Fruit fly (Drosophila melanogaster) whole organism, embryonic: ENCODE measurements around the gene CG9664.

Source experiments
- B-H2 ChIP-seq: fragments of 200-800 bp; sonication (Bioruptor generic); optimal IDR thresholded peaks from 2 replicates; lab custom pipeline; 2018; ENCODE audit warnings: missing biosample characterization, mild to moderate bottlenecking, missing genetic modification characterization
- CG10209 ChIP-seq: fragments of 200-800 bp; sonication (Bioruptor generic); optimal IDR thresholded peaks from 3 replicates; lab custom pipeline; 2017; ENCODE audit warnings: missing biosample characterization, mild to moderate bottlenecking, missing genetic modification characterization, missing genetic modification reagents
- CG12071 ChIP-seq: fragments of 200-800 bp; sonication (Bioruptor generic); optimal IDR thresholded peaks from 3 replicates; lab custom pipeline; 2018; ENCODE audit warnings: missing biosample characterization, mild to moderate bottlenecking, missing genetic modification characterization
- CG15011 ChIP-seq: fragments of 200-800 bp; sonication (Bioruptor generic); optimal IDR thresholded peaks from 3 replicates; lab custom pipeline; 2018; ENCODE audit warnings: missing biosample characterization, mild to moderate bottlenecking, missing genetic modification characterization
- CG15269 ChIP-seq: fragments of 200-800 bp; sonication (Bioruptor generic); optimal IDR thresholded peaks from 2 replicates; lab custom pipeline; 2018; ENCODE audit warnings: missing biosample characterization, mild to moderate bottlenecking, missing genetic modification characterization, moderate library complexity
- CG15514 ChIP-seq: fragments of 200-800 bp; sonication (Bioruptor generic); optimal IDR thresholded peaks from 3 replicates; lab custom pipeline; 2017; ENCODE audit warnings: missing biosample characterization, missing genetic modification characterization, mild to moderate bottlenecking, moderate library complexity, missing genetic modification reagents
- CG15601 ChIP-seq: fragments of 200-800 bp; sonication (Bioruptor generic); optimal IDR thresholded peaks from 3 replicates; lab custom pipeline; 2019; ENCODE audit warnings: missing biosample characterization, mild to moderate bottlenecking, missing genetic modification characterization, moderate library complexity
- CG15696 ChIP-seq: fragments of 200-800 bp; sonication (Bioruptor generic); optimal IDR thresholded peaks from 2 replicates; lab custom pipeline; 2019; ENCODE audit warnings: missing biosample characterization, mild to moderate bottlenecking, missing genetic modification characterization, moderate library complexity
- CG16813 ChIP-seq: fragments of 200-800 bp; sonication (Bioruptor generic); IDR thresholded peaks from 3 replicates; pipeline ENCODE4 v1.3.6; 2022; ENCODE audit warnings: missing biosample characterization, missing genetic modification characterization; ENCODE audit not compliant: partially characterized antibody
- CG17385 ChIP-seq: fragments of 200-800 bp; sonication (Bioruptor generic); optimal IDR thresholded peaks from 3 replicates; lab custom pipeline; 2018; ENCODE audit warnings: missing biosample characterization, mild to moderate bottlenecking, missing genetic modification characterization
- CG18262 ChIP-seq: fragments of 200-800 bp; optimal IDR thresholded peaks from 3 replicates; lab custom pipeline; 2019; ENCODE audit warnings: missing biosample characterization, mild to moderate bottlenecking, missing genetic modification characterization, moderate library complexity
- CG18599 ChIP-seq: fragments of 200-800 bp; sonication (Bioruptor generic); optimal IDR thresholded peaks from 3 replicates; lab custom pipeline; 2017; ENCODE audit warnings: missing biosample characterization, missing genetic modification characterization, mild to moderate bottlenecking, moderate library complexity, missing genetic modification reagents
- CG34376 ChIP-seq: fragments of 200-800 bp; sonication (Bioruptor generic); optimal IDR thresholded peaks from 2 replicates; lab custom pipeline; 2018; ENCODE audit warnings: missing biosample characterization, mild to moderate bottlenecking, missing genetic modification characterization
- CG4617 ChIP-seq: fragments of 200-800 bp; sonication (Bioruptor generic); optimal IDR thresholded peaks from 3 replicates; lab custom pipeline; 2016; ENCODE audit warnings: missing biosample characterization, missing genetic modification characterization, borderline replicate concordance
- CG4820 ChIP-seq: fragments of 200-800 bp; sonication (Bioruptor generic); optimal IDR thresholded peaks from 3 replicates; lab custom pipeline; 2016; ENCODE audit warnings: missing biosample characterization, missing genetic modification characterization
- CG8281 ChIP-seq: fragments of 200-800 bp; sonication (Bioruptor generic); optimal IDR thresholded peaks from 2 replicates; lab custom pipeline; 2018; ENCODE audit warnings: missing biosample characterization, mild to moderate bottlenecking, missing genetic modification characterization, moderate library complexity
- CG8359 ChIP-seq: fragments of 200-800 bp; sonication (Bioruptor generic); optimal IDR thresholded peaks from 2 replicates; lab custom pipeline; 2017; ENCODE audit warnings: missing biosample characterization, mild to moderate bottlenecking, missing genetic modification characterization, borderline replicate concordance
- D19A ChIP-seq: fragments of 200-800 bp; optimal IDR thresholded peaks from 3 replicates; lab custom pipeline; 2019; ENCODE audit warnings: missing biosample characterization, mild to moderate bottlenecking, missing genetic modification characterization, moderate library complexity
- Dek ChIP-seq: fragments of 200-800 bp; sonication (Bioruptor generic); optimal IDR thresholded peaks from 3 replicates; lab custom pipeline; 2019; ENCODE audit warnings: missing biosample characterization, mild to moderate bottlenecking, missing genetic modification characterization, moderate library complexity
- Doc3 ChIP-seq: fragments of 200-800 bp; sonication (Bioruptor generic); IDR thresholded peaks from 3 replicates; pipeline ENCODE4 v1.3.6; 2022; ENCODE audit warnings: missing biosample characterization, missing genetic modification characterization; ENCODE audit not compliant: partially characterized antibody
- GATAe ChIP-seq: fragments of 200-800 bp; sonication (Bioruptor generic); conservative IDR thresholded peaks from 2 replicates; pipeline ENCODE4 v1.3.6; 2022; ENCODE audit warnings: missing biosample characterization, missing genetic modification characterization
- Hmr ChIP-seq: fragments of 200-800 bp; sonication (Bioruptor generic); optimal IDR thresholded peaks from 3 replicates; lab custom pipeline; 2017; ENCODE audit warnings: mild to moderate bottlenecking, missing biosample characterization, missing genetic modification reagents, missing genetic modification characterization
- Lhr ChIP-seq: fragments of 200-800 bp; sonication (Bioruptor generic); optimal IDR thresholded peaks from 3 replicates; lab custom pipeline; 2017; ENCODE audit warnings: mild to moderate bottlenecking, missing biosample characterization, missing genetic modification reagents, missing genetic modification characterization
- NFAT ChIP-seq: fragments of 200-800 bp; sonication (Bioruptor generic); IDR thresholded peaks from 2 replicates; pipeline ENCODE4 v1.3.6; 2022; ENCODE audit warnings: missing biosample characterization, missing genetic modification characterization
- Nf-YC ChIP-seq: fragments of 200-800 bp; optimal IDR thresholded peaks from 3 replicates; lab custom pipeline; 2019; ENCODE audit warnings: missing biosample characterization, mild to moderate bottlenecking, missing genetic modification characterization, moderate library complexity
- PHDP ChIP-seq: fragments of 200-800 bp; sonication (Bioruptor generic); optimal IDR thresholded peaks from 3 replicates; lab custom pipeline; 2018; ENCODE audit warnings: missing biosample characterization, mild to moderate bottlenecking, missing genetic modification characterization, moderate library complexity
- Side ChIP-seq: fragments of 200-800 bp; sonication (Bioruptor generic); optimal IDR thresholded peaks from 2 replicates; lab custom pipeline; 2016; ENCODE audit warnings: missing biosample characterization, missing genetic modification characterization
- Sox100B ChIP-seq: fragments of 200-800 bp; sonication (Bioruptor generic); optimal IDR thresholded peaks from 3 replicates; lab custom pipeline; 2018; ENCODE audit warnings: missing biosample characterization, mild to moderate bottlenecking, missing genetic modification characterization
- Spps ChIP-seq: fragments of 200-800 bp; sonication (Bioruptor generic); optimal IDR thresholded peaks from 2 replicates; lab custom pipeline; 2018; ENCODE audit warnings: missing biosample characterization, mild to moderate bottlenecking, missing genetic modification characterization
- Sry-β ChIP-seq: fragments of 200-800 bp; sonication (Bioruptor generic); optimal IDR thresholded peaks from 2 replicates; lab custom pipeline; 2018; ENCODE audit warnings: missing biosample characterization, mild to moderate bottlenecking, missing genetic modification characterization, moderate library complexity
- Sry-δ ChIP-seq: fragments of 200-800 bp; sonication (Bioruptor generic); optimal IDR thresholded peaks from 2 replicates; lab custom pipeline; 2016; ENCODE audit warnings: missing biosample characterization, missing genetic modification characterization
- cad ChIP-seq: fragments of >200 bp; optimal IDR thresholded peaks from 2 replicates; lab custom pipeline; 2017; ENCODE audit warnings: missing biosample characterization, missing genetic modification characterization
- caup ChIP-seq: fragments of 200-800 bp; sonication (Bioruptor generic); optimal IDR thresholded peaks from 3 replicates; lab custom pipeline; 2017; ENCODE audit warnings: missing biosample characterization, mild to moderate bottlenecking, missing genetic modification characterization, moderate library complexity; ENCODE audit not compliant: severe bottlenecking
- ci ChIP-seq: fragments of 200-800 bp; sonication (Bioruptor generic); IDR thresholded peaks from 3 replicates; pipeline ENCODE4 v1.3.6; 2022; ENCODE audit warnings: missing biosample characterization, missing genetic modification characterization
- dysf ChIP-seq: fragments of 200-800 bp; sonication (Bioruptor generic); IDR thresholded peaks from 3 replicates; pipeline ENCODE4 v1.3.6; 2022; ENCODE audit warnings: missing biosample characterization, missing genetic modification characterization
- emc ChIP-seq: fragments of 200-800 bp; sonication (Bioruptor generic); optimal IDR thresholded peaks from 2 replicates; lab custom pipeline; 2016; ENCODE audit warnings: missing biosample characterization, missing genetic modification characterization
- grn ChIP-seq: fragments of 200-800 bp; sonication (Bioruptor generic); optimal IDR thresholded peaks from 3 replicates; lab custom pipeline; 2017; ENCODE audit warnings: missing biosample characterization, missing genetic modification characterization
- gsb-n ChIP-seq: fragments of 200-800 bp; sonication (Bioruptor generic); optimal IDR thresholded peaks from 3 replicates; lab custom pipeline; 2018; ENCODE audit warnings: missing biosample characterization, mild to moderate bottlenecking, missing genetic modification characterization
- jing ChIP-seq: fragments of 200-800 bp; sonication (Bioruptor generic); optimal IDR thresholded peaks from 2 replicates; lab custom pipeline; 2018; ENCODE audit warnings: missing biosample characterization, mild to moderate bottlenecking, missing genetic modification characterization
- mirr ChIP-seq: fragments of 200-800 bp; sonication (Bioruptor generic); optimal IDR thresholded peaks from 3 replicates; lab custom pipeline; 2018; ENCODE audit warnings: missing biosample characterization, mild to moderate bottlenecking, missing genetic modification characterization
- odd ChIP-seq: fragments of 200-800 bp; sonication (Bioruptor generic); optimal IDR thresholded peaks from 2 replicates; lab custom pipeline; 2017; ENCODE audit warnings: missing biosample characterization, mild to moderate bottlenecking, missing genetic modification characterization
- pan ChIP-seq, 4 experiments: fragments of >200 bp in 3 of 4; fragments of 200-800 bp in 1 of 4; sonication (Bioruptor generic) in 1 of 4; optimal IDR thresholded peaks in 3 of 4; IDR thresholded peaks in 1 of 4; 2 replicates each; pipeline versions ENCODE4 v1.3.6 to Lab custom; 2017 to 2022; ENCODE audit warnings: missing biosample characterization in 2 of 4, missing genetic modification characterization in 2 of 4, mixed read lengths in 1 of 4
- ro ChIP-seq: fragments of 200-800 bp; sonication (Bioruptor generic); IDR thresholded peaks from 2 replicates; pipeline ENCODE4 v1.3.6; 2022; ENCODE audit warnings: missing biosample characterization, missing genetic modification characterization
- run ChIP-seq: fragments of 200-800 bp; sonication (Bioruptor generic); optimal IDR thresholded peaks from 3 replicates; lab custom pipeline; 2018; ENCODE audit warnings: missing biosample characterization, mild to moderate bottlenecking, missing genetic modification characterization
- sqz ChIP-seq: fragments of 200-800 bp; sonication (Bioruptor generic); optimal IDR thresholded peaks from 3 replicates; lab custom pipeline; 2018; ENCODE audit warnings: missing biosample characterization, mild to moderate bottlenecking, missing genetic modification characterization
- sr ChIP-seq: fragments of 200-800 bp; sonication (Bioruptor generic); IDR thresholded peaks from 3 replicates; pipeline ENCODE4 v1.3.6; 2022; ENCODE audit warnings: missing biosample characterization, missing genetic modification characterization
- wek ChIP-seq: fragments of 200-800 bp; sonication (Bioruptor generic); optimal IDR thresholded peaks from 3 replicates; lab custom pipeline; 2018; ENCODE audit warnings: missing biosample characterization, mild to moderate bottlenecking, missing genetic modification characterization, moderate library complexity
- zen2 ChIP-seq: fragments of 200-800 bp; sonication (Bioruptor generic); IDR thresholded peaks from 3 replicates; pipeline ENCODE4 v1.3.6; 2022; ENCODE audit warnings: missing biosample characterization, missing genetic modification characterization; ENCODE audit not compliant: partially characterized antibody

CG9664 gene

DNA sequence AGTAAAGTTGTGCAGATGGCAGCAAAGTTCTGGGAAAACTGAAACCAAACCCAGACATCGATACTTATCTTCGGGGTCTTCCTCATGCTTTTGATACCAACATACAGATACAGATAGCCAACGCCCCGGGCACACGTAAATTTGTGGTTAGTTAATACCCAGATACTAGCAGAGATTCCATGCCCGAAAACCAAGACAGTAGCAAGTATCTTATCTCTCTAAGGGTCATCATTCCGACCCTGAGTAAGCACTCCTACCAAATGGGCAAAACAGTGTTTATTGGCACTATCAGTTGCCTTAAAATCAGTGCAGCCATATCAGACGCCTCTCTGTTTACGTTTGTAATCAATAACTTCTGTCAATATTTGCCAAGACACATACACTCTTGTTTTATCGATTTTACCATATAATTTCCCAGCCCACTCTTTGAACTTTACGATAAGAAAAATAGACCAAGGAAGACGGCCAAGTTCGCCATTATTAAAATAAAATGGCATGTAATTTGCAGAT lies 14.0 kb downstream of the CG9664 start, which contains the start of gene OtopLb (continued):
- peak; percentile 54 for TF ChIP-seq odd (GFP tag; lab: Kevin White, UChicago)
- peak; percentile 10 for TF ChIP-seq CG8359 (GFP tag; lab: Kevin White, UChicago)
- peak; percentile 90 for TF ChIP-seq grn (GFP tag; lab: Kevin White, UChicago)
- peak; percentile 69 for TF ChIP-seq CG18599 (GFP tag; lab: Kevin White, UChicago)
- TF ChIP-seq PHDP (tag; lab: Kevin White, UChicago): no peak
- TF ChIP-seq CG17385 (GFP tag; lab: Kevin White, UChicago): peak; percentile 10
- TF ChIP-seq Sox100B: peak; percentile 49
- no peak for TF ChIP-seq D19A (tag; lab: Kevin White, UChicago)
- peak; percentile 54 for TF ChIP-seq run (tag; lab: Kevin White, UChicago)
- no peak for TF ChIP-seq Nf-YC (tag; lab: Kevin White, UChicago)
- TF ChIP-seq ci (GFP tag; lab: Robert Waterston, UW): peak; percentile 62; the same call in 1 of the 3 replicates
- no peak for TF ChIP-seq dysf (GFP tag; lab: Robert Waterston, UW)
- TF ChIP-seq pan (optimal IDR thresholded peaks at IDR 0.05; lab: Kevin White, UChicago): no peak
- peak in 1 of 2 experiments; percentile 10 for TF ChIP-seq pan (GFP tag; optimal IDR thresholded peaks at IDR 0.05 in 1 of 2, IDR thresholded peaks at IDR 0.05 in 1 of 2)
- no peak for TF ChIP-seq gsb-n (tag; lab: Kevin White, UChicago)
- no peak for TF ChIP-seq CG4820 (GFP tag; lab: Kevin White, UChicago)
- TF ChIP-seq CG16813 (GFP tag; lab: Robert Waterston, UW): no peak
- no peak for TF ChIP-seq CG18262 (tag; lab: Kevin White, UChicago)
- no peak for TF ChIP-seq jing (GFP tag; lab: Kevin White, UChicago)
- TF ChIP-seq Hmr: peak; percentile 72
- TF ChIP-seq Lhr: no peak
- TF ChIP-seq ro (GFP tag; lab: Robert Waterston, UW): no peak
- peak; percentile 10 for TF ChIP-seq CG15696 (tag; lab: Kevin White, UChicago)
- TF ChIP-seq CG15269: peak; percentile 10
- peak; percentile 57 for TF ChIP-seq wek
- TF ChIP-seq B-H2 (GFP tag; lab: Kevin White, UChicago): peak; percentile 43
- no peak for TF ChIP-seq Spps (tag; lab: Kevin White, UChicago)
- no peak for TF ChIP-seq NFAT (GFP tag; lab: Robert Waterston, UW)
- peak; percentile 48 for TF ChIP-seq CG15011 (GFP tag; lab: Kevin White, UChicago)
- no peak for TF ChIP-seq Sry-β
- peak; percentile 37 for TF ChIP-seq CG15514 (GFP tag; lab: Kevin White, UChicago)
- no peak for TF ChIP-seq emc
- no peak for TF ChIP-seq Dek (tag; lab: Kevin White, UChicago)
- no peak for TF ChIP-seq Sry-δ (GFP tag; lab: Kevin White, UChicago)
- peak; percentile 87 for TF ChIP-seq mirr (GFP tag; lab: Kevin White, UChicago)
- peak; percentile 22 for TF ChIP-seq CG10209
- TF ChIP-seq CG8281 (tag; lab: Kevin White, UChicago): peak; percentile 68
- peak; percentile 52 for TF ChIP-seq CG34376 (GFP tag; lab: Kevin White, UChicago)
- peak; percentile 67 for TF ChIP-seq caup (GFP tag; lab: Kevin White, UChicago)
- TF ChIP-seq Side: no peak
- TF ChIP-seq CG15601 (tag; lab: Kevin White, UChicago): peak; percentile 49
- TF ChIP-seq sr: no peak
- no peak for TF ChIP-seq CG4617 (GFP tag; lab: Kevin White, UChicago)
- no peak for TF ChIP-seq cad
- peak; percentile 36; the same call in 1 of the 2 replicates for TF ChIP-seq GATAe (GFP tag; lab: Robert Waterston, UW)
- TF ChIP-seq sqz (GFP tag; lab: Kevin White, UChicago): peak; percentile 36
- peak; percentile 71 for TF ChIP-seq CG12071 (GFP tag; lab: Kevin White, UChicago)
- TF ChIP-seq Doc3: no peak
- no peak for TF ChIP-seq zen2 (GFP tag; lab: Robert Waterston, UW)
